Fruit fly (Drosophila melanogaster): ENCODE data around the gene CG14086.

The CG14086 gene

DNA sequence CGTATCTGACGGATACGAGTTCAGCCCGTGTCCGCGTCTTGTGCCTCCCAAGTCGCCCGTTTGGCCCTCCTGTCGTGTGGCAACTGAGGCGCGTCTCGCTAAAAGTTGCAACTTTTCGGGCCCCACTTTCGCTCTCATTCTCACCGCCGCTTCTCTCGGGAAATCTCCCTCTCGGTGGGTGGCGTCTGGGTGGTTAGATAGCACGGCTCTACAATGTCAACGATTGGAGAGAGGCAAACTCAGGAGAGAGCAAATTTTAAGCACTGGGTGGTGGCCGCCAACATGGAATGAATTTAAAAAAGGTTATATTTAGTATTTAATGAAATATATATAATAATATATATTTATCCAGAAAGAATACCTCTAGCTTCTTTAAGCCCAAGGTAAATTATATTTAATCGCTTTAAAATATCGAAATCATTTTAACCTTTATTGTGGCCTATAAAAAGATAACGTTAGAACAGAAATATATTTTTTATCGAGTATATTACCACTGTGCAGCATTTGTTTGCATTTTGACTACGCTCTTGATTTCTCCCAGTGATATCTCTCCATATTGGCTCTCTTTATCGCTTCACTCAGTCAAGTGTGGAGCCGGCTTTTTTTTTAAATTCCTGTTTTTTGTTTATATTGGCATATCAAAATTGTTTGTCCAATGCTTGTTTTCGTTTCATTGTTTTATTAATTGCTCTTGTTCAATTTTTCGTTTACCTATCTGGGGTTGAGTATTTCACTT is 17.0 kb downstream of the CG14086 start, which contains the start of gene Gbs-76A (continued):
- peak; percentile 44 for TF ChIP-seq kay (GFP tag; optimal IDR thresholded peaks at IDR 0.05)

dm6 chr3L:19293178-19293741 is 17.7 kb downstream of the CG14086 start:
- no peak for TF ChIP-seq CG4617 (GFP tag; optimal IDR thresholded peaks at IDR 0.05; ENCODE audit: borderline replicate concordance)
- no peak for TF ChIP-seq unc-4 (GFP tag; IDR thresholded peaks at IDR 0.05; ENCODE audit: partially characterized antibody)
- TF ChIP-seq bab2 (GFP tag; optimal IDR thresholded peaks at IDR 0.05), result no peak
- TF ChIP-seq Trl (optimal IDR thresholded peaks at IDR 0.05), result peak in 1 of 2 experiments; percentile 25
- no peak for TF ChIP-seq Trl (GFP tag; optimal IDR thresholded peaks at IDR 0.05)
- TF ChIP-seq bbx (GFP tag; IDR thresholded peaks at IDR 0.05; ENCODE audit: partially characterized antibody), result no peak
- no peak for TF ChIP-seq CG12155 (GFP tag; optimal IDR thresholded peaks at IDR 0.05)
- peak; percentile 93 for TF ChIP-seq CG3163 (GFP tag; optimal IDR thresholded peaks at IDR 0.05)
- TF ChIP-seq CG10431 (GFP tag; optimal IDR thresholded peaks at IDR 0.05), result no peak
- no peak for TF ChIP-seq Hr78 (GFP tag; optimal IDR thresholded peaks at IDR 0.05)
- no peak for TF ChIP-seq sob (GFP tag; IDR thresholded peaks at IDR 0.05)
- peak; percentile 65 for TF ChIP-seq ewg (GFP tag; optimal IDR thresholded peaks at IDR 0.05)
- TF ChIP-seq ci (GFP tag; IDR thresholded peaks at IDR 0.05), result no peak
- TF ChIP-seq cad (GFP tag; optimal IDR thresholded peaks at IDR 0.05), result no peak
- TF ChIP-seq Oli (tag; optimal IDR thresholded peaks at IDR 0.05), result no peak
- TF ChIP-seq CG16813 (GFP tag; IDR thresholded peaks at IDR 0.05; ENCODE audit: partially characterized antibody), result no peak
- no peak for TF ChIP-seq sna (GFP tag; IDR thresholded peaks at IDR 0.05; ENCODE audit: partially characterized antibody)
- no peak for TF ChIP-seq Hand (GFP tag; optimal IDR thresholded peaks at IDR 0.05)
- no peak for TF ChIP-seq Lpt (GFP tag; optimal IDR thresholded peaks at IDR 0.05)
- TF ChIP-seq crol (GFP tag; IDR thresholded peaks at IDR 0.05), result peak; percentile 86
- TF ChIP-seq Gsc (GFP tag; IDR thresholded peaks at IDR 0.05), result no peak
- TF ChIP-seq CG11504 (tag; optimal IDR thresholded peaks at IDR 0.05), result no peak
- peak; percentile 74 for TF ChIP-seq CG15479 (GFP tag; optimal IDR thresholded peaks at IDR 0.05)
- no peak for TF ChIP-seq br (optimal IDR thresholded peaks at IDR 0.05)
- TF ChIP-seq fru (optimal IDR thresholded peaks at IDR 0.05), result no peak
- no peak for TF ChIP-seq CG10979 (tag; optimal IDR thresholded peaks at IDR 0.05)
- peak; percentile 93 for TF ChIP-seq Hey (tag; optimal IDR thresholded peaks at IDR 0.05)
- TF ChIP-seq trh (GFP tag; optimal IDR thresholded peaks at IDR 0.05), result no peak
- peak; percentile 5; the same call in 1 of the 2 replicates for TF ChIP-seq Drgx (GFP tag; IDR thresholded peaks at IDR 0.05)
- TF ChIP-seq Dbx (GFP tag; IDR thresholded peaks at IDR 0.05), result no peak
- TF ChIP-seq Nf-YC (tag; optimal IDR thresholded peaks at IDR 0.05), result no peak
- TF ChIP-seq HLHmδ (GFP tag; optimal IDR thresholded peaks at IDR 0.05), result peak; percentile 56
- TF ChIP-seq Med (GFP tag), result peak; percentile 47
- no peak for TF ChIP-seq CG4424 (GFP tag; optimal IDR thresholded peaks at IDR 0.05)
- TF ChIP-seq Ptx1 (GFP tag; IDR thresholded peaks at IDR 0.05), result no peak
- peak; percentile 22 for TF ChIP-seq abd-A (tag; optimal IDR thresholded peaks at IDR 0.05)
- peak; percentile 70 for TF ChIP-seq D19B (GFP tag; optimal IDR thresholded peaks at IDR 0.05)
- no peak for TF ChIP-seq CG9727 (GFP tag; optimal IDR thresholded peaks at IDR 0.05)
- no peak for TF ChIP-seq CG1024 (GFP tag; IDR thresholded peaks at IDR 0.05)
- TF ChIP-seq fd102C (GFP tag; optimal IDR thresholded peaks at IDR 0.05), result peak; percentile 25
- no peak for TF ChIP-seq CG6813 (GFP tag; optimal IDR thresholded peaks at IDR 0.05)
- TF ChIP-seq p53 (GFP tag; optimal IDR thresholded peaks at IDR 0.05), result no peak
- TF ChIP-seq da (GFP tag; optimal IDR thresholded peaks at IDR 0.05), result no peak
- peak; percentile 97 for TF ChIP-seq Blimp-1 (GFP tag; optimal IDR thresholded peaks at IDR 0.05)
- peak; percentile 99 for TF ChIP-seq CG13894 (tag; optimal IDR thresholded peaks at IDR 0.05)
- no peak for TF ChIP-seq Atf3 (GFP tag; optimal IDR thresholded peaks at IDR 0.05)
- TF ChIP-seq CG1792 (GFP tag; optimal IDR thresholded peaks at IDR 0.05), result no peak

Data from whole organism, embryonic.